Fruit fly (Drosophila melanogaster) whole organism, prepupa: ENCODE measurements around the gene Mcm6.

Experiments used
- CG1621 ChIP-seq: fragments of 200-800 bp; sonication (Bioruptor generic); optimal IDR thresholded peaks from 3 replicates; lab custom pipeline; 2018; ENCODE audit warnings: missing biosample characterization, mild to moderate bottlenecking, missing genetic modification characterization
- CG3032 ChIP-seq: fragments of 200-800 bp; optimal IDR thresholded peaks from 2 replicates; lab custom pipeline; 2019; ENCODE audit warnings: missing biosample characterization, mild to moderate bottlenecking, missing genetic modification characterization, moderate library complexity
- CG6792 ChIP-seq: fragments of 200-800 bp; sonication (Bioruptor generic); optimal IDR thresholded peaks from 3 replicates; lab custom pipeline; 2016; ENCODE audit warnings: missing biosample characterization, missing genetic modification characterization
- CG6854 ChIP-seq: fragments of 200-800 bp; sonication (Bioruptor generic); optimal IDR thresholded peaks from 2 replicates; lab custom pipeline; 2017; ENCODE audit warnings: missing biosample characterization, mild to moderate bottlenecking, missing genetic modification characterization
- CG9139 ChIP-seq: fragments of 200-800 bp; sonication (Bioruptor generic); optimal IDR thresholded peaks from 3 replicates; lab custom pipeline; 2017; ENCODE audit warnings: missing biosample characterization, mild to moderate bottlenecking, missing genetic modification characterization
- Hr39 ChIP-seq: fragments of 200-800 bp; sonication (Bioruptor generic); optimal IDR thresholded peaks from 2 replicates; lab custom pipeline; 2016; ENCODE audit warnings: missing biosample characterization, missing genetic modification characterization
- Hr4 ChIP-seq: fragments of 200-800 bp; sonication (Bioruptor generic); optimal IDR thresholded peaks from 3 replicates; lab custom pipeline; 2016; ENCODE audit warnings: missing biosample characterization, missing genetic modification characterization
- Sox14 ChIP-seq: fragments of 200-800 bp; sonication (Bioruptor generic); optimal IDR thresholded peaks from 3 replicates; lab custom pipeline; 2016; ENCODE audit warnings: missing biosample characterization, missing genetic modification characterization
- achi ChIP-seq: fragments of 200-800 bp; sonication (Bioruptor generic); optimal IDR thresholded peaks from 3 replicates; lab custom pipeline; 2016; ENCODE audit warnings: missing biosample characterization, missing genetic modification characterization
- dsx ChIP-seq: fragments of 200-800 bp; optimal IDR thresholded peaks from 3 replicates; lab custom pipeline; 2019; ENCODE audit warnings: missing biosample characterization, mild to moderate bottlenecking, missing genetic modification characterization, moderate library complexity; ENCODE audit not compliant: poor library complexity, severe bottlenecking
- esn ChIP-seq: fragments of 200-800 bp; sonication (Bioruptor generic); optimal IDR thresholded peaks from 2 replicates; lab custom pipeline; 2016; ENCODE audit warnings: missing biosample characterization, mild to moderate bottlenecking, missing genetic modification characterization, moderate library complexity

- TF ChIP-seq CG3032 (tag; lab: Kevin White, UChicago) (peak; percentile 70), esn (GFP tag; lab: Kevin White, UChicago) (peak; percentile 86), CG1621 (tag; lab: Kevin White, UChicago) (peak; percentile 55), Sox14 (GFP tag; lab: Kevin White, UChicago) (peak; percentile 79), CG9139 (GFP tag; lab: Kevin White, UChicago) (peak; percentile 61), achi (GFP tag; lab: Kevin White, UChicago) (peak; percentile 73), CG6854 (GFP tag; lab: Kevin White, UChicago) (peak; percentile 58), Hr4 (GFP tag; lab: Kevin White, UChicago) (peak; percentile 68), Hr39 (GFP tag; lab: Kevin White, UChicago) (peak; percentile 73), CG6792 (peak; percentile 84), dsx (GFP tag; lab: Kevin White, UChicago) (peak; percentile 68)
These were observed 22.3 kb downstream of the Mcm6 start for dm6 chrX:6696467-6696866.
